Fruit fly (Drosophila melanogaster): ENCODE results near the gene unc79.
A peak's percentile ranks its signal among the peaks of the same experiment; 100 is the strongest.

The unc79 gene

DNA sequence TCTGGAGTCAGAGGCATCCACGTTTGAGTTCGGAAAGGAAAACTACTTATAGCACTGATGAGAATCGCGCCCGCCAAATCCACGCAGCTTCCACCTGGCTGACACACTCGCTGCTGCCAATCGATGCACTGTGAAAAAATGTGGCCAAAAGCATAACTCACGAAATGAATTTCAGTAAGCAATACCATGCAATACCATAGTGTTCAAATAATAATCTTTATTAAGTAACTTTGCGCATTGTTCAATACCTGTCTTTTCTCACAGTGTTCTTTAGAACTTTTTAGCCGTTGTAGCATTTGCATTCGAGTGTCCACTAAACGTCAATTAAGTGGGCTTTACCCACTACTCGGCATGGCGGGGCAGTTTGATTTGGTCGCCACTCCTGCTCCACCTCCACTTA, 9.3 kb upstream of the unc79 start (continued):
- TF ChIP-seq CG10669 (GFP tag; optimal IDR thresholded peaks at IDR 0.05) (peak; percentile 59), Smox (GFP tag; optimal IDR thresholded peaks at IDR 0.05) (no peak), CG3032 (tag; optimal IDR thresholded peaks at IDR 0.05) (peak; percentile 62), fkh (GFP tag; optimal IDR thresholded peaks at IDR 0.05) (no peak), CG8319 (GFP tag; optimal IDR thresholded peaks at IDR 0.05) (no peak), CG9139 (GFP tag; optimal IDR thresholded peaks at IDR 0.05) (no peak), CG11294 (GFP tag; IDR thresholded peaks at IDR 0.05) (peak; percentile 47; the same call in 1 of the 2 replicates), CG8119 (GFP tag; IDR thresholded peaks at IDR 0.05) (peak; percentile 63), Lpt (GFP tag; optimal IDR thresholded peaks at IDR 0.05) (peak; percentile 35), CG6276 (GFP tag; optimal IDR thresholded peaks at IDR 0.05) (peak; percentile 61), fd59A (GFP tag; optimal IDR thresholded peaks at IDR 0.05) (peak; percentile 45), CG6808 (GFP tag; optimal IDR thresholded peaks at IDR 0.05) (peak; percentile 55), CG3919 (GFP tag; optimal IDR thresholded peaks at IDR 0.05) (peak; percentile 68), CG1621 (tag; optimal IDR thresholded peaks at IDR 0.05) (peak; percentile 36), Met (GFP tag; optimal IDR thresholded peaks at IDR 0.05) (peak; percentile 9), CG11762 (GFP tag; optimal IDR thresholded peaks at IDR 0.05; ENCODE audit: insufficient read depth) (peak; percentile 21), Eip78C (GFP tag) (peak; percentile 73), OdsH (GFP tag; optimal IDR thresholded peaks at IDR 0.05) (peak; percentile 49), CG32006 (GFP tag; optimal IDR thresholded peaks at IDR 0.05) (peak; percentile 66), salr (GFP tag; optimal IDR thresholded peaks at IDR 0.05) (peak in 1 of 2 experiments; percentile 49), Gug (GFP tag; IDR thresholded peaks at IDR 0.05) (peak; percentile 48), Eip93F (GFP tag; optimal IDR thresholded peaks at IDR 0.05) (no peak), lz (GFP tag; optimal IDR thresholded peaks at IDR 0.05) (peak; percentile 13), CG8632 (GFP tag; optimal IDR thresholded peaks at IDR 0.05) (peak; percentile 7), Hr4 (GFP tag; optimal IDR thresholded peaks at IDR 0.05) (peak; percentile 23), Blimp-1 (GFP tag; optimal IDR thresholded peaks at IDR 0.05) (no peak), ss (GFP tag; optimal IDR thresholded peaks at IDR 0.05) (peak; percentile 21 to 37), CG7368 (GFP tag; optimal IDR thresholded peaks at IDR 0.05) (peak; percentile 30), vri (GFP tag; optimal IDR thresholded peaks at IDR 0.05) (no peak), CG10631 (GFP tag; optimal IDR thresholded peaks at IDR 0.05) (peak; percentile 71), CG16779 (tag; optimal IDR thresholded peaks at IDR 0.05) (no peak), Ets21C (GFP tag; optimal IDR thresholded peaks at IDR 0.05) (no peak)

DNA sequence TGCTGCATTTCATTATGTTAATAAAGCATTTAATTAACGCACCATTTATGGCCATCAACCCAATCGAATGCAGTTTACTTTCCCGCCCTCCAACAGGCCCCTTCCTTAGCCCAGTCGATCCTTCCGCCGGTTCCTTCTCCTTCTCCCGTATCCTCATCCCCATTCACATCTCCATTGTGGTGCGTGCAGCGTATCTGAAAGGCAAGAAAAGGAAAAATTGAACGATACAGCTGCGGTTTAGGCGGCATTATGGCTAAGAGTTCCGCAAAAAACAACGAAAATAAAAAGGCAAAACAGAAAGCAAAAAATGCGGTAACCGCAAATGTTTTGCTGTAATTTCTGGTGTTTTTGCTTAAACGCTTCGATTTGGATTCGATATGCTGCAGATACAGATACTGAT, 8.0 kb upstream of the unc79 start:
- TF ChIP-seq CG34406 (GFP tag; optimal IDR thresholded peaks at IDR 0.05): no peak
- no peak for TF ChIP-seq Ets21C (GFP tag; optimal IDR thresholded peaks at IDR 0.05)
- TF ChIP-seq CG10669 (GFP tag; optimal IDR thresholded peaks at IDR 0.05): peak; percentile 8
- peak; percentile 10 for TF ChIP-seq CG6808 (GFP tag; optimal IDR thresholded peaks at IDR 0.05)
- no peak for TF ChIP-seq CG6792 (GFP tag; optimal IDR thresholded peaks at IDR 0.05)
- TF ChIP-seq Sox102F (GFP tag; optimal IDR thresholded peaks at IDR 0.05): no peak
- TF ChIP-seq lz (GFP tag; optimal IDR thresholded peaks at IDR 0.05): no peak
- TF ChIP-seq fkh (GFP tag; optimal IDR thresholded peaks at IDR 0.05): no peak
- no peak for TF ChIP-seq cyc (GFP tag; optimal IDR thresholded peaks at IDR 0.05)
- TF ChIP-seq Eip78C (GFP tag): peak; percentile 45
- TF ChIP-seq CG10631 (GFP tag; optimal IDR thresholded peaks at IDR 0.05): no peak
- TF ChIP-seq Met (GFP tag; optimal IDR thresholded peaks at IDR 0.05): no peak
- TF ChIP-seq dsx (GFP tag; optimal IDR thresholded peaks at IDR 0.05; ENCODE audit: poor library complexity, severe bottlenecking): peak; percentile 1
- no peak for TF ChIP-seq esn (GFP tag; optimal IDR thresholded peaks at IDR 0.05)
- TF ChIP-seq ss (GFP tag; optimal IDR thresholded peaks at IDR 0.05): peak; percentile 35 to 91
- no peak for TF ChIP-seq net (GFP tag; optimal IDR thresholded peaks at IDR 0.05)
- no peak for TF ChIP-seq Eip93F (GFP tag; optimal IDR thresholded peaks at IDR 0.05)
- TF ChIP-seq CG6854 (GFP tag; optimal IDR thresholded peaks at IDR 0.05): peak; percentile 82
- TF ChIP-seq achi (GFP tag; optimal IDR thresholded peaks at IDR 0.05): no peak
- no peak for TF ChIP-seq CG11902 (GFP tag; optimal IDR thresholded peaks at IDR 0.05)
- no peak for TF ChIP-seq CG3919 (GFP tag; optimal IDR thresholded peaks at IDR 0.05)
- peak; percentile 63 for TF ChIP-seq svp (GFP tag)
- no peak for TF ChIP-seq pdm3 (GFP tag; optimal IDR thresholded peaks at IDR 0.05)
- TF ChIP-seq CG16779 (tag; optimal IDR thresholded peaks at IDR 0.05): no peak
- no peak for TF ChIP-seq Hr38 (GFP tag; optimal IDR thresholded peaks at IDR 0.05)
- peak; percentile 17 for TF ChIP-seq vri (GFP tag; optimal IDR thresholded peaks at IDR 0.05)
- TF ChIP-seq CG1621 (tag; optimal IDR thresholded peaks at IDR 0.05): peak; percentile 10
- no peak for TF ChIP-seq Hr4 (GFP tag; optimal IDR thresholded peaks at IDR 0.05)

Data from whole organism, prepupa.